Fruit fly (Drosophila melanogaster) whole organism, embryonic: ENCODE data around the gene Slh.

Experiments
- Atf3 ChIP-seq: fragments of 200-800 bp; sonication (Bioruptor generic); optimal IDR thresholded peaks from 3 replicates; lab custom pipeline; 2016; ENCODE audit warnings: missing biosample characterization, missing genetic modification characterization
- CG10543 ChIP-seq: fragments of 200-800 bp; sonication (Bioruptor generic); optimal IDR thresholded peaks from 3 replicates; lab custom pipeline; 2017; ENCODE audit warnings: missing biosample characterization, mild to moderate bottlenecking, missing genetic modification characterization, moderate library complexity
- CG11093 ChIP-seq: fragments of 200-800 bp; sonication (Bioruptor generic); IDR thresholded peaks from 3 replicates; pipeline ENCODE4 v1.3.6; 2022; ENCODE audit warnings: missing biosample characterization, missing genetic modification characterization
- CG12391 ChIP-seq: fragments of 200-800 bp; sonication (Bioruptor generic); optimal IDR thresholded peaks from 3 replicates; lab custom pipeline; 2018; ENCODE audit warnings: missing biosample characterization, mild to moderate bottlenecking, missing genetic modification characterization, moderate library complexity
- CG12769 ChIP-seq: fragments of 200-800 bp; sonication (Bioruptor generic); optimal IDR thresholded peaks from 2 replicates; lab custom pipeline; 2019; ENCODE audit warnings: missing biosample characterization, mild to moderate bottlenecking, missing genetic modification characterization, moderate library complexity
- CG17802 ChIP-seq: fragments of 200-800 bp; sonication (Bioruptor generic); optimal IDR thresholded peaks from 2 replicates; lab custom pipeline; 2018; ENCODE audit warnings: missing biosample characterization, mild to moderate bottlenecking, missing genetic modification characterization, moderate library complexity
- CG2875 ChIP-seq: fragments of 200-800 bp; sonication (Bioruptor generic); optimal IDR thresholded peaks from 2 replicates; lab custom pipeline; 2017; ENCODE audit warnings: missing biosample characterization, mild to moderate bottlenecking, missing genetic modification characterization, missing genetic modification reagents
- CG34376 ChIP-seq: fragments of 200-800 bp; sonication (Bioruptor generic); optimal IDR thresholded peaks from 2 replicates; lab custom pipeline; 2018; ENCODE audit warnings: missing biosample characterization, mild to moderate bottlenecking, missing genetic modification characterization
- CG4617 ChIP-seq: fragments of 200-800 bp; sonication (Bioruptor generic); optimal IDR thresholded peaks from 3 replicates; lab custom pipeline; 2016; ENCODE audit warnings: missing biosample characterization, missing genetic modification characterization, borderline replicate concordance
- CG6272 ChIP-seq: fragments of 200-800 bp; sonication (Bioruptor generic); IDR thresholded peaks from 2 replicates; pipeline ENCODE4 v1.3.6; 2022; ENCODE audit warnings: missing biosample characterization, missing genetic modification characterization
- CG7372 ChIP-seq: fragments of 200-800 bp; sonication (Bioruptor generic); IDR thresholded peaks from 2 replicates; pipeline ENCODE4 v1.3.6; 2022; ENCODE audit warnings: missing biosample characterization, missing genetic modification characterization
- CG8290 ChIP-seq, 3 experiments: fragments of 200-800 bp; sonication (Bioruptor generic); optimal IDR thresholded peaks; 2 replicates each; lab custom pipeline; 2016 to 2019; ENCODE audit warnings: missing biosample characterization in 3 of 3, missing genetic modification characterization in 3 of 3, mild to moderate bottlenecking in 2 of 3, moderate library complexity in 1 of 3
- CG8359 ChIP-seq: fragments of 200-800 bp; sonication (Bioruptor generic); optimal IDR thresholded peaks from 2 replicates; lab custom pipeline; 2017; ENCODE audit warnings: missing biosample characterization, mild to moderate bottlenecking, missing genetic modification characterization, borderline replicate concordance
- CkIIα-i1 ChIP-seq: fragments of 200-800 bp; sonication (Bioruptor generic); IDR thresholded peaks from 2 replicates; pipeline ENCODE4 v1.3.6; 2022; ENCODE audit warnings: missing biosample characterization, missing genetic modification characterization
- CrebB ChIP-seq: fragments of 200-800 bp; sonication (Bioruptor generic); optimal IDR thresholded peaks from 3 replicates; lab custom pipeline; 2018; ENCODE audit warnings: missing biosample characterization, mild to moderate bottlenecking, missing genetic modification characterization
- Deaf1 ChIP-seq: fragments of 200-800 bp; optimal IDR thresholded peaks from 3 replicates; lab custom pipeline; 2019; ENCODE audit warnings: missing biosample characterization, mild to moderate bottlenecking, missing genetic modification characterization, moderate library complexity
- Doc3 ChIP-seq: fragments of 200-800 bp; sonication (Bioruptor generic); IDR thresholded peaks from 3 replicates; pipeline ENCODE4 v1.3.6; 2022; ENCODE audit warnings: missing biosample characterization, missing genetic modification characterization; ENCODE audit not compliant: partially characterized antibody
- Fer1 ChIP-seq: fragments of 200-800 bp; sonication (Bioruptor generic); optimal IDR thresholded peaks from 2 replicates; lab custom pipeline; 2017; ENCODE audit warnings: missing biosample characterization, mild to moderate bottlenecking, missing genetic modification characterization
- Gsc ChIP-seq: fragments of 200-800 bp; sonication (Bioruptor generic); IDR thresholded peaks from 2 replicates; pipeline ENCODE4 v1.3.6; 2022; ENCODE audit warnings: missing biosample characterization, missing genetic modification characterization
- Hey ChIP-seq: fragments of 200-800 bp; sonication (Bioruptor generic); optimal IDR thresholded peaks from 3 replicates; lab custom pipeline; 2018; ENCODE audit warnings: missing biosample characterization, mild to moderate bottlenecking, missing genetic modification characterization
- Med ChIP-seq: fragments of 200-800 bp; sonication (Bioruptor generic); peaks from one replicate; lab custom pipeline; 2016; ENCODE audit warnings: missing biosample characterization, missing genetic modification characterization, mild to moderate bottlenecking, inconsistent platforms, moderate library complexity
- Nf-YA ChIP-seq: fragments of 200-800 bp; sonication (Bioruptor generic); IDR thresholded peaks from 2 replicates; pipeline ENCODE4 v1.3.6; 2022; ENCODE audit warnings: missing biosample characterization, missing genetic modification characterization
- Scr ChIP-seq: fragments of 200-800 bp; sonication (Bioruptor generic); IDR thresholded peaks from 2 replicates; pipeline ENCODE4 v1.3.6; 2022; ENCODE audit warnings: missing biosample characterization, missing genetic modification characterization; ENCODE audit not compliant: partially characterized antibody
- Side ChIP-seq: fragments of 200-800 bp; sonication (Bioruptor generic); optimal IDR thresholded peaks from 2 replicates; lab custom pipeline; 2016; ENCODE audit warnings: missing biosample characterization, missing genetic modification characterization
- abd-A ChIP-seq: fragments of 200-800 bp; sonication (Bioruptor generic); optimal IDR thresholded peaks from 3 replicates; lab custom pipeline; 2019; ENCODE audit warnings: missing biosample characterization, mild to moderate bottlenecking, missing genetic modification characterization, moderate library complexity
- ap ChIP-seq: fragments of 200-800 bp; sonication (Bioruptor generic); IDR thresholded peaks from 2 replicates; pipeline ENCODE4 v1.3.6; 2022; ENCODE audit warnings: missing biosample characterization, missing genetic modification characterization
- az2 ChIP-seq: fragments of 200-800 bp; sonication (Bioruptor generic); optimal IDR thresholded peaks from 3 replicates; lab custom pipeline; 2016; ENCODE audit warnings: missing biosample characterization, missing genetic modification characterization
- caup ChIP-seq: fragments of 200-800 bp; sonication (Bioruptor generic); optimal IDR thresholded peaks from 3 replicates; lab custom pipeline; 2017; ENCODE audit warnings: missing biosample characterization, mild to moderate bottlenecking, missing genetic modification characterization, moderate library complexity; ENCODE audit not compliant: severe bottlenecking
- corto ChIP-seq: fragments of 200-800 bp; sonication (Bioruptor generic); optimal IDR thresholded peaks from 2 replicates; lab custom pipeline; 2016; ENCODE audit warnings: missing biosample characterization, mild to moderate bottlenecking, missing genetic modification characterization, moderate library complexity
- ems ChIP-seq: fragments of 200-800 bp; sonication (Bioruptor generic); optimal IDR thresholded peaks from 3 replicates; lab custom pipeline; 2016; ENCODE audit warnings: missing biosample characterization, missing genetic modification characterization
- grn ChIP-seq: fragments of 200-800 bp; sonication (Bioruptor generic); optimal IDR thresholded peaks from 3 replicates; lab custom pipeline; 2017; ENCODE audit warnings: missing biosample characterization, missing genetic modification characterization
- hbn ChIP-seq: fragments of 200-800 bp; sonication (Bioruptor generic); IDR thresholded peaks from 2 replicates; pipeline ENCODE4 v1.3.6; 2022; ENCODE audit warnings: missing biosample characterization, missing genetic modification characterization; ENCODE audit not compliant: partially characterized antibody
- hkb ChIP-seq, 2 experiments: fragments of 200-800 bp in 1 of 2; fragments of >200 bp in 1 of 2; sonication (Bioruptor generic) in 1 of 2; IDR thresholded peaks in 1 of 2; optimal IDR thresholded peaks in 1 of 2; 2 replicates each; pipeline versions ENCODE4 v1.3.6 to Lab custom; 2017 to 2022; ENCODE audit warnings: missing biosample characterization in 1 of 2, missing genetic modification characterization in 1 of 2
- nom ChIP-seq: fragments of 200-800 bp; sonication (Bioruptor generic); optimal IDR thresholded peaks from 2 replicates; lab custom pipeline; 2017; ENCODE audit warnings: missing biosample characterization, missing genetic modification characterization, mild to moderate bottlenecking, moderate library complexity, missing genetic modification reagents
- otp ChIP-seq: fragments of 200-800 bp; sonication (Bioruptor generic); IDR thresholded peaks from 3 replicates; pipeline ENCODE4, ENCODE4 v1.3.6; 2022; ENCODE audit warnings: missing biosample characterization, missing genetic modification characterization
- prd ChIP-seq, 3 experiments: fragments of >200 bp in 2 of 3; fragments of 200-800 bp in 1 of 3; sonication (Bioruptor generic) in 1 of 3; optimal IDR thresholded peaks in 2 of 3; IDR thresholded peaks in 1 of 3; 2 replicates in 2 of 3; 3 replicates in 1 of 3; pipeline versions ENCODE4 v1.3.6 to Lab custom; 2017 to 2022; ENCODE audit warnings: missing biosample characterization in 1 of 3, missing genetic modification characterization in 1 of 3
- sd ChIP-seq: fragments of 200-800 bp; sonication (Bioruptor generic); optimal IDR thresholded peaks from 3 replicates; lab custom pipeline; 2018; ENCODE audit warnings: missing biosample characterization, mild to moderate bottlenecking, missing genetic modification characterization, moderate library complexity
- seq ChIP-seq: fragments of 200-800 bp; sonication (Bioruptor generic); IDR thresholded peaks from 2 replicates; pipeline ENCODE4 v1.3.6; 2022; ENCODE audit warnings: missing biosample characterization, missing genetic modification characterization
- shn ChIP-seq: fragments of 200-800 bp; sonication (Bioruptor generic); optimal IDR thresholded peaks from 3 replicates; lab custom pipeline; 2016; ENCODE audit warnings: missing biosample characterization, missing genetic modification characterization
- slbo ChIP-seq: fragments of 200-800 bp; sonication (Bioruptor generic); IDR thresholded peaks from 2 replicates; pipeline ENCODE4 v1.3.6; 2022; ENCODE audit warnings: missing biosample characterization, missing genetic modification characterization
- sna ChIP-seq: fragments of 200-800 bp; sonication (Bioruptor generic); IDR thresholded peaks from 2 replicates; pipeline ENCODE4 v1.3.6; 2022; ENCODE audit warnings: missing biosample characterization, missing genetic modification characterization; ENCODE audit not compliant: partially characterized antibody
- trh ChIP-seq: fragments of 200-800 bp; sonication (Bioruptor generic); optimal IDR thresholded peaks from 2 replicates; lab custom pipeline; 2016; ENCODE audit warnings: missing biosample characterization, missing genetic modification characterization
- unc-4 ChIP-seq: fragments of 200-800 bp; sonication (Bioruptor generic); IDR thresholded peaks from 2 replicates; pipeline ENCODE4 v1.3.6; 2022; ENCODE audit warnings: missing biosample characterization, missing genetic modification characterization; ENCODE audit not compliant: partially characterized antibody
- usp ChIP-seq: fragments of >200 bp; optimal IDR thresholded peaks from 2 replicates; lab custom pipeline; 2017; ENCODE audit warnings: missing biosample characterization, missing genetic modification characterization
- vfl ChIP-seq: fragments of 200-800 bp; sonication (Bioruptor generic); optimal IDR thresholded peaks from 2 replicates; lab custom pipeline; 2016; ENCODE audit warnings: missing biosample characterization, missing genetic modification characterization
- z ChIP-seq: fragments of 200-800 bp; sonication (Bioruptor generic); IDR thresholded peaks from 3 replicates; pipeline ENCODE4 v1.3.6; 2022; ENCODE audit warnings: missing biosample characterization, missing genetic modification characterization
- zfh1 ChIP-seq: fragments of 200-800 bp; sonication (Bioruptor generic); IDR thresholded peaks from 3 replicates; pipeline ENCODE4 v1.3.6; 2022; ENCODE audit warnings: missing biosample characterization, missing genetic modification characterization

Gene Slh

dm6 chr2L:2450723-2451379, 41.6 kb downstream of the Slh start (continued):
- TF ChIP-seq corto (GFP tag; lab: Kevin White, UChicago) (no peak), z (GFP tag; lab: Robert Waterston, UW) (peak; percentile 98), Doc3 (GFP tag; lab: Robert Waterston, UW) (0 out of 3 replicates have a peak, but pooled peaks have one; percentile 24), CkIIα-i1 (GFP tag; lab: Robert Waterston, UW) (no peak), Hey (tag; lab: Kevin White, UChicago) (no peak), CG7372 (no peak), ems (no peak), Fer1 (GFP tag; lab: Kevin White, UChicago) (no peak), Deaf1 (tag; lab: Kevin White, UChicago) (peak; percentile 98), usp (no peak), trh (no peak), vfl (GFP tag; lab: Kevin White, UChicago) (no peak), otp (GFP tag; lab: Robert Waterston, UW) (no peak), CG8359 (GFP tag; lab: Kevin White, UChicago) (no peak), Med (peak; percentile 87), zfh1 (0 out of 3 replicates have a peak, but pooled peaks have one; percentile 12), Side (no peak), sd (tag; lab: Kevin White, UChicago) (peak; percentile 56), Gsc (GFP tag; lab: Robert Waterston, UW) (no peak), nom (GFP tag; lab: Kevin White, UChicago) (peak; percentile 15), seq (GFP tag; lab: Robert Waterston, UW) (no peak), CG6272 (GFP tag; lab: Robert Waterston, UW) (no peak), CG4617 (no peak), Scr (GFP tag; lab: Robert Waterston, UW) (peak; percentile 51; the same call in 1 of the 2 replicates), CG12391 (tag; lab: Kevin White, UChicago) (no peak), CG11093 (no peak), CG8290 (GFP tag; optimal IDR thresholded peaks at IDR 0.05; lab: Kevin White, UChicago) (no peak), CG8290 (tag; optimal IDR thresholded peaks at IDR 0.05; lab: Kevin White, UChicago) (peak in 1 of 2 experiments; percentile 36), CG10543 (GFP tag; lab: Kevin White, UChicago) (peak; percentile 40), sna (GFP tag; lab: Robert Waterston, UW) (0 out of 2 replicates have a peak, but pooled peaks have one; percentile 38), prd (optimal IDR thresholded peaks at IDR 0.05; lab: Kevin White, UChicago) (no peak), prd (GFP tag; IDR thresholded peaks at IDR 0.05; lab: Robert Waterston, UW) (no peak), Nf-YA (no peak), CG17802 (tag; lab: Kevin White, UChicago) (no peak), unc-4 (peak; percentile 45; the same call in 1 of the 2 replicates), CrebB (tag; lab: Kevin White, UChicago) (no peak), shn (GFP tag; lab: Kevin White, UChicago) (peak; percentile 16), CG12769 (peak; percentile 9), caup (GFP tag; lab: Kevin White, UChicago) (no peak), hbn (GFP tag; lab: Robert Waterston, UW) (no peak), hkb (optimal IDR thresholded peaks at IDR 0.05; lab: Kevin White, UChicago) (no peak), hkb (GFP tag; IDR thresholded peaks at IDR 0.05; lab: Robert Waterston, UW) (no peak), ap (no peak), grn (GFP tag; lab: Kevin White, UChicago) (peak; percentile 96), abd-A (peak; percentile 13), slbo (GFP tag; lab: Robert Waterston, UW) (no peak), az2 (GFP tag; lab: Kevin White, UChicago) (no peak), CG34376 (peak; percentile 13), CG2875 (no peak), Atf3 (GFP tag; lab: Kevin White, UChicago) (no peak)
